Worm (Caenorhabditis elegans) whole organism, L4 larva: ENCODE measurements around the gene spig-4.

Experiments
- Y105C5A.15 ChIP-seq: fragments of 200-800 bp; sonication (Bioruptor generic); IDR thresholded peaks from 2 replicates; pipeline ENCODE4 v1.3.6; 2022; ENCODE audit warnings: missing genetic modification characterization, missing compliant biosample characterization
- ama-1 ChIP-seq: fragments of 150-350 bp; optimal IDR thresholded peaks from 2 replicates; lab custom pipeline; 2014; ENCODE audit warnings: inconsistent platforms, mixed read lengths
- ceh-32 ChIP-seq: sonication (generic microtip); optimal IDR thresholded peaks from 2 replicates; lab custom pipeline; 2016; ENCODE audit warnings: mild to moderate bottlenecking, missing genetic modification characterization, missing compliant biosample characterization; ENCODE audit not compliant: poor library complexity
- dve-1 ChIP-seq: sonication (generic microtip); optimal IDR thresholded peaks from 2 replicates; lab custom pipeline; 2017; ENCODE audit warnings: antibody characterized with exemption, mild to moderate bottlenecking, missing genetic modification characterization, missing compliant biosample characterization; ENCODE audit not compliant: insufficient read depth
- lin-13 ChIP-seq: fragments of 150-350 bp; optimal IDR thresholded peaks from 2 replicates; lab custom pipeline; 2014; ENCODE audit warnings: missing biosample characterization, missing genetic modification reagents, missing genetic modification characterization
- lsy-2 ChIP-seq, 2 experiments: fragments of 150-350 bp in 1 of 2; sonication (generic microtip) in 1 of 2; optimal IDR thresholded peaks; 2 replicates each; lab custom pipeline; 2014 to 2017; ENCODE audit warnings: missing biosample characterization in 2 of 2, missing genetic modification characterization in 2 of 2
- mep-1 ChIP-seq: fragments of 150-350 bp; sonication (generic microtip); optimal IDR thresholded peaks from 3 replicates; lab custom pipeline; 2014; ENCODE audit warnings: missing biosample characterization, missing genetic modification characterization
- nhr-76 ChIP-seq: fragments of 150-350 bp; optimal IDR thresholded peaks from 2 replicates; lab custom pipeline; 2014; ENCODE audit warnings: missing biosample characterization, missing genetic modification characterization

- no peak for TF ChIP-seq mep-1
- no peak for TF ChIP-seq nhr-76 (tag; lab: Kevin White, UChicago)
- TF ChIP-seq Y105C5A.15 (GFP tag; lab: Robert Waterston, UW) = no peak
- TF ChIP-seq ceh-32 = no peak
- no peak for TF ChIP-seq ama-1
- no peak for TF ChIP-seq lsy-2 (tag; optimal IDR thresholded peaks at IDR 0.05; lab: Kevin White, UChicago)
- no peak for TF ChIP-seq lin-13 (GFP tag; lab: Kevin White, UChicago)
- no peak for TF ChIP-seq dve-1 (tag; lab: Kevin White, UChicago)
These were observed 16.0 kb downstream of the spig-4 start, which contains the start of gene F14D7.18 for ce11 chrV:14290636-14291035.
